Worm (Caenorhabditis elegans): ENCODE results near the gene try-11.

ce11 chrV:7428880-7429279 lies 22.6 kb upstream of the try-11 start, which contains the start of gene srw-69:
- TF ChIP-seq nhr-10 (tag; optimal IDR thresholded peaks at IDR 0.05) (no peak), unc-130 (GFP tag; optimal IDR thresholded peaks at IDR 0.05) (no peak), cey-2 (tag; optimal IDR thresholded peaks at IDR 0.05; ENCODE audit: borderline replicate concordance, insufficient read depth) (no peak), Y75B8A.6 (GFP tag; IDR thresholded peaks at IDR 0.05) (no peak), aly-2 (tag; optimal IDR thresholded peaks at IDR 0.05) (no peak), snpc-4 (tag; optimal IDR thresholded peaks at IDR 0.05) (no peak), lin-39 (tag; optimal IDR thresholded peaks at IDR 0.05) (no peak), ama-1 (optimal IDR thresholded peaks at IDR 0.05) (no peak), zag-1 (tag; optimal IDR thresholded peaks at IDR 0.05) (no peak), fos-1 (tag; optimal IDR thresholded peaks at IDR 0.05) (no peak)

Measured in whole organism, L4 larva.